Fruit fly (Drosophila melanogaster) whole organism, embryonic: ENCODE results near the gene Pex7.
A peak's percentile ranks its signal among the peaks of the same experiment; 100 is the strongest.

Experiments used
- Atf6 ChIP-seq: fragments of 200-800 bp; sonication (Bioruptor generic); IDR thresholded peaks from 2 replicates; pipeline ENCODE4 v1.3.6; 2022; ENCODE audit warnings: missing biosample characterization, missing genetic modification characterization
- Blimp-1 ChIP-seq: fragments of 200-800 bp; sonication (Bioruptor generic); optimal IDR thresholded peaks from 3 replicates; lab custom pipeline; 2018; ENCODE audit warnings: missing biosample characterization, missing genetic modification characterization, mild to moderate bottlenecking, moderate library complexity, missing genetic modification reagents
- C15 ChIP-seq: fragments of 200-800 bp; sonication (Bioruptor generic); IDR thresholded peaks from 3 replicates; pipeline ENCODE4 v1.3.6; 2022; ENCODE audit warnings: missing biosample characterization, missing genetic modification characterization
- CG11398 ChIP-seq: fragments of 200-800 bp; sonication (Bioruptor generic); optimal IDR thresholded peaks from 2 replicates; lab custom pipeline; 2016; ENCODE audit warnings: missing biosample characterization, missing genetic modification characterization
- CG11456 ChIP-seq: fragments of 200-800 bp; sonication (Bioruptor generic); IDR thresholded peaks from 3 replicates; pipeline ENCODE4 v1.3.6; 2022; ENCODE audit warnings: missing biosample characterization, missing genetic modification characterization
- CG12219 ChIP-seq: fragments of 200-800 bp; sonication (Bioruptor generic); optimal IDR thresholded peaks from 3 replicates; lab custom pipeline; 2018; ENCODE audit warnings: missing biosample characterization, mild to moderate bottlenecking, missing genetic modification characterization
- CG12236 ChIP-seq: fragments of 200-800 bp; sonication (Bioruptor generic); optimal IDR thresholded peaks from 2 replicates; lab custom pipeline; 2016; ENCODE audit warnings: missing biosample characterization, missing genetic modification characterization
- CG13775 ChIP-seq: fragments of 200-800 bp; sonication (Bioruptor generic); optimal IDR thresholded peaks from 3 replicates; lab custom pipeline; 2017; ENCODE audit warnings: missing biosample characterization, mild to moderate bottlenecking, missing genetic modification characterization
- CG14667 ChIP-seq: fragments of 200-800 bp; sonication (Bioruptor generic); IDR thresholded peaks from 2 replicates; pipeline ENCODE4 v1.3.6; 2022; ENCODE audit warnings: missing biosample characterization, missing genetic modification characterization
- CG18011 ChIP-seq: fragments of 200-800 bp; sonication (Bioruptor generic); optimal IDR thresholded peaks from 2 replicates; lab custom pipeline; 2017; ENCODE audit warnings: missing biosample characterization, missing genetic modification characterization, mild to moderate bottlenecking, moderate library complexity, missing genotype
- CG32767 ChIP-seq: fragments of 200-800 bp; sonication (Bioruptor generic); IDR thresholded peaks from 2 replicates; pipeline ENCODE4 v1.3.6; 2022; ENCODE audit warnings: missing biosample characterization, missing genetic modification characterization
- CG33557 ChIP-seq: fragments of 200-800 bp; sonication (Bioruptor generic); optimal IDR thresholded peaks from 2 replicates; lab custom pipeline; 2019; ENCODE audit warnings: missing biosample characterization, mild to moderate bottlenecking, missing genetic modification characterization, moderate library complexity
- CG6813 ChIP-seq: fragments of 200-800 bp; sonication (Bioruptor generic); optimal IDR thresholded peaks from 2 replicates; lab custom pipeline; 2017; ENCODE audit warnings: missing biosample characterization, missing genetic modification characterization, mild to moderate bottlenecking, moderate library complexity, missing genetic modification reagents
- CG7357 ChIP-seq: fragments of 200-800 bp; sonication (Bioruptor generic); IDR thresholded peaks from 3 replicates; pipeline ENCODE4 v1.3.6; 2022; ENCODE audit warnings: missing biosample characterization, missing genetic modification characterization
- CG7556 ChIP-seq: fragments of 200-800 bp; sonication (Bioruptor generic); optimal IDR thresholded peaks from 2 replicates; lab custom pipeline; 2017; ENCODE audit warnings: missing biosample characterization, mild to moderate bottlenecking, missing genetic modification characterization
- CG8281 ChIP-seq: fragments of 200-800 bp; sonication (Bioruptor generic); optimal IDR thresholded peaks from 2 replicates; lab custom pipeline; 2018; ENCODE audit warnings: missing biosample characterization, mild to moderate bottlenecking, missing genetic modification characterization, moderate library complexity
- CkIIα-i1 ChIP-seq: fragments of 200-800 bp; sonication (Bioruptor generic); IDR thresholded peaks from 2 replicates; pipeline ENCODE4 v1.3.6; 2022; ENCODE audit warnings: missing biosample characterization, missing genetic modification characterization
- CoRest ChIP-seq: fragments of 200-800 bp; sonication (Bioruptor generic); optimal IDR thresholded peaks from 3 replicates; lab custom pipeline; 2018; ENCODE audit warnings: missing biosample characterization, mild to moderate bottlenecking, missing genetic modification characterization, moderate library complexity
- Dref ChIP-seq: fragments of 200-800 bp; sonication (Bioruptor generic); IDR thresholded peaks from 2 replicates; pipeline ENCODE4 v1.3.6; 2022; ENCODE audit warnings: missing biosample characterization, missing genetic modification characterization
- E2f1 ChIP-seq: fragments of 200-800 bp; sonication (Bioruptor generic); IDR thresholded peaks from 2 replicates; pipeline ENCODE4 v1.3.6; 2022; ENCODE audit warnings: missing biosample characterization, missing genetic modification characterization
- GATAe ChIP-seq: fragments of 200-800 bp; sonication (Bioruptor generic); conservative IDR thresholded peaks from 2 replicates; pipeline ENCODE4 v1.3.6; 2022; ENCODE audit warnings: missing biosample characterization, missing genetic modification characterization
- Hr51 ChIP-seq, 2 experiments: fragments of 200-800 bp; sonication (Bioruptor generic); optimal IDR thresholded peaks; 2 replicates in 1 of 2; 3 replicates in 1 of 2; lab custom pipeline; 2016 to 2018; ENCODE audit warnings: missing biosample characterization in 2 of 2, missing genetic modification characterization in 2 of 2, mild to moderate bottlenecking in 1 of 2, moderate library complexity in 1 of 2
- Hr78 ChIP-seq, 2 experiments: fragments of 200-800 bp in 1 of 2; fragments of >200 bp in 1 of 2; sonication (Bioruptor generic) in 1 of 2; optimal IDR thresholded peaks; 2 replicates each; lab custom pipeline; 2017 to 2019; ENCODE audit warnings: missing biosample characterization in 2 of 2, missing genetic modification characterization in 2 of 2, mild to moderate bottlenecking in 1 of 2, moderate library complexity in 1 of 2
- Jarid2 ChIP-seq: fragments of 200-800 bp; sonication (Bioruptor generic); optimal IDR thresholded peaks from 3 replicates; lab custom pipeline; 2017; ENCODE audit warnings: mild to moderate bottlenecking, missing biosample characterization, missing genetic modification reagents, missing genetic modification characterization
- Lpt ChIP-seq: fragments of >200 bp; optimal IDR thresholded peaks from 2 replicates; lab custom pipeline; 2018; ENCODE audit warnings: missing biosample characterization, missing genetic modification characterization
- MBD-R2 ChIP-seq: fragments of 200-800 bp; sonication (Bioruptor generic); IDR thresholded peaks from 2 replicates; pipeline ENCODE4 v1.3.6; 2022; ENCODE audit warnings: missing biosample characterization, missing genetic modification characterization
- Med ChIP-seq: fragments of 200-800 bp; sonication (Bioruptor generic); peaks from one replicate; lab custom pipeline; 2016; ENCODE audit warnings: missing biosample characterization, missing genetic modification characterization, mild to moderate bottlenecking, inconsistent platforms, moderate library complexity
- Nf-YA ChIP-seq: fragments of 200-800 bp; sonication (Bioruptor generic); IDR thresholded peaks from 2 replicates; pipeline ENCODE4 v1.3.6; 2022; ENCODE audit warnings: missing biosample characterization, missing genetic modification characterization
- Nf-YB ChIP-seq: fragments of 200-800 bp; sonication (Bioruptor generic); optimal IDR thresholded peaks from 3 replicates; lab custom pipeline; 2019; ENCODE audit warnings: missing biosample characterization, mild to moderate bottlenecking, missing genetic modification characterization, moderate library complexity
- Nf-YC ChIP-seq: fragments of 200-800 bp; optimal IDR thresholded peaks from 3 replicates; lab custom pipeline; 2019; ENCODE audit warnings: missing biosample characterization, mild to moderate bottlenecking, missing genetic modification characterization, moderate library complexity
- Pdp1 ChIP-seq, 2 experiments: fragments of 200-800 bp; sonication (Bioruptor generic); optimal IDR thresholded peaks; 3 replicates each; lab custom pipeline; 2016; ENCODE audit warnings: missing biosample characterization in 2 of 2, missing genetic modification characterization in 2 of 2, mild to moderate bottlenecking in 1 of 2, moderate library complexity in 1 of 2
- Sox100B ChIP-seq: fragments of 200-800 bp; sonication (Bioruptor generic); optimal IDR thresholded peaks from 3 replicates; lab custom pipeline; 2018; ENCODE audit warnings: missing biosample characterization, mild to moderate bottlenecking, missing genetic modification characterization
- bowl ChIP-seq: fragments of 200-800 bp; sonication (Bioruptor generic); IDR thresholded peaks from 2 replicates; pipeline ENCODE4 v1.3.6; 2022; ENCODE audit warnings: missing biosample characterization, missing genetic modification characterization
- corto ChIP-seq: fragments of 200-800 bp; sonication (Bioruptor generic); optimal IDR thresholded peaks from 2 replicates; lab custom pipeline; 2016; ENCODE audit warnings: missing biosample characterization, mild to moderate bottlenecking, missing genetic modification characterization, moderate library complexity
- croc ChIP-seq: fragments of 200-800 bp; sonication (Bioruptor generic); conservative IDR thresholded peaks from 3 replicates; pipeline ENCODE4 v1.3.6; 2022; ENCODE audit warnings: missing biosample characterization, missing genetic modification characterization
- da ChIP-seq: fragments of 200-800 bp; sonication (Bioruptor generic); optimal IDR thresholded peaks from 2 replicates; lab custom pipeline; 2016; ENCODE audit warnings: missing biosample characterization, missing genetic modification characterization
- dan ChIP-seq: fragments of 200-800 bp; sonication (Bioruptor generic); IDR thresholded peaks from 2 replicates; pipeline ENCODE4 v1.3.6; 2022; ENCODE audit warnings: missing biosample characterization, missing genetic modification characterization
- disco-r ChIP-seq: fragments of 200-800 bp; sonication (Bioruptor generic); optimal IDR thresholded peaks from 2 replicates; lab custom pipeline; 2016; ENCODE audit warnings: missing biosample characterization, missing genetic modification characterization
- gce ChIP-seq: fragments of 200-800 bp; sonication (Bioruptor generic); IDR thresholded peaks from 3 replicates; pipeline ENCODE4 v1.3.6; 2022; ENCODE audit warnings: missing biosample characterization, missing genetic modification characterization
- gro ChIP-seq: fragments of 200-800 bp; sonication (Bioruptor generic); optimal IDR thresholded peaks from 2 replicates; lab custom pipeline; 2016; ENCODE audit warnings: missing biosample characterization, missing genetic modification characterization
- ham ChIP-seq: fragments of 200-800 bp; sonication (Bioruptor generic); IDR thresholded peaks from 2 replicates; pipeline ENCODE4 v1.3.6; 2022; ENCODE audit warnings: missing biosample characterization, missing genetic modification characterization
- maf-S ChIP-seq: fragments of 200-800 bp; sonication (Bioruptor generic); optimal IDR thresholded peaks from 2 replicates; lab custom pipeline; 2016; ENCODE audit warnings: missing biosample characterization, missing genetic modification characterization
- pita ChIP-seq: fragments of 200-800 bp; sonication (Bioruptor generic); optimal IDR thresholded peaks from 2 replicates; lab custom pipeline; 2017; ENCODE audit warnings: missing biosample characterization, mild to moderate bottlenecking, missing genetic modification characterization
- sens-2 ChIP-seq: fragments of 200-800 bp; sonication (Bioruptor generic); IDR thresholded peaks from 2 replicates; pipeline ENCODE4 v1.3.6; 2022; ENCODE audit warnings: missing biosample characterization, missing genetic modification characterization
- sisA ChIP-seq: fragments of 200-800 bp; sonication (Bioruptor generic); IDR thresholded peaks from 2 replicates; pipeline ENCODE4 v1.3.6; 2022; ENCODE audit warnings: missing biosample characterization, missing genetic modification characterization
- tin ChIP-seq: fragments of 200-800 bp; sonication (Bioruptor generic); optimal IDR thresholded peaks from 3 replicates; lab custom pipeline; 2016; ENCODE audit warnings: missing biosample characterization, missing genetic modification characterization
- tup ChIP-seq: fragments of 200-800 bp; sonication (Bioruptor generic); optimal IDR thresholded peaks from 2 replicates; lab custom pipeline; 2016; ENCODE audit warnings: missing biosample characterization, mild to moderate bottlenecking, missing genetic modification characterization, moderate library complexity
- usp ChIP-seq: fragments of >200 bp; optimal IDR thresholded peaks from 2 replicates; lab custom pipeline; 2017; ENCODE audit warnings: missing biosample characterization, missing genetic modification characterization
- zen2 ChIP-seq: fragments of 200-800 bp; sonication (Bioruptor generic); IDR thresholded peaks from 3 replicates; pipeline ENCODE4 v1.3.6; 2022; ENCODE audit warnings: missing biosample characterization, missing genetic modification characterization; ENCODE audit not compliant: partially characterized antibody

Gene Pex7

dm6 chr3L:8697862-8698261 is 50.9 kb downstream of the Pex7 start (continued):
- TF ChIP-seq CG13775 (GFP tag; lab: Kevin White, UChicago) (no peak), sisA (GFP tag; lab: Robert Waterston, UW) (no peak), E2f1 (GFP tag; lab: Robert Waterston, UW) (no peak), CG18011 (GFP tag; lab: Kevin White, UChicago) (no peak), CG11456 (GFP tag; lab: Robert Waterston, UW) (peak; percentile 68; the same call in 2 of the 3 replicates), GATAe (no peak), Atf6 (GFP tag; lab: Robert Waterston, UW) (no peak), Nf-YB (no peak), zen2 (GFP tag; lab: Robert Waterston, UW) (0 out of 3 replicates have a peak, but pooled peaks have one; percentile 33), gce (no peak), Blimp-1 (GFP tag; lab: Kevin White, UChicago) (no peak)

dm6 chr3L:8698493-8699166 is 51.7 kb downstream of the Pex7 start:
- no peak for TF ChIP-seq bowl (GFP tag; lab: Robert Waterston, UW)
- no peak for TF ChIP-seq croc (GFP tag; lab: Robert Waterston, UW)
- TF ChIP-seq dan (GFP tag; lab: Robert Waterston, UW) = no peak
- TF ChIP-seq usp = no peak
- TF ChIP-seq Dref (GFP tag; lab: Robert Waterston, UW) = no peak
- TF ChIP-seq corto (GFP tag; lab: Kevin White, UChicago) = no peak
- no peak for TF ChIP-seq da
- peak; percentile 27 for TF ChIP-seq Nf-YC
- peak; percentile 60 for TF ChIP-seq gro (GFP tag; lab: Kevin White, UChicago)
- no peak for TF ChIP-seq Lpt
- TF ChIP-seq Hr78 (GFP tag; optimal IDR thresholded peaks at IDR 0.05; lab: Kevin White, UChicago) = peak in 1 of 2 experiments; percentile 96
- peak; percentile 66 for TF ChIP-seq Med (GFP tag; lab: Kevin White, UChicago)
- no peak for TF ChIP-seq CG12236 (GFP tag; lab: Kevin White, UChicago)
- no peak for TF ChIP-seq Sox100B (GFP tag; lab: Kevin White, UChicago)
- no peak for TF ChIP-seq maf-S (GFP tag; lab: Kevin White, UChicago)
- TF ChIP-seq CG32767 (GFP tag; lab: Robert Waterston, UW) = no peak
- TF ChIP-seq CG11398 (GFP tag; lab: Kevin White, UChicago) = no peak
- no peak for TF ChIP-seq CG7357 (GFP tag; lab: Robert Waterston, UW)
- no peak for TF ChIP-seq CG33557 (GFP tag; lab: Kevin White, UChicago)
- TF ChIP-seq ham = 0 out of 2 replicates have a peak, but pooled peaks have one; percentile 32
- no peak for TF ChIP-seq CG12219 (GFP tag; lab: Kevin White, UChicago)
- no peak for TF ChIP-seq pita (GFP tag; lab: Kevin White, UChicago)
- no peak for TF ChIP-seq CG7556 (GFP tag; lab: Kevin White, UChicago)
- no peak for TF ChIP-seq MBD-R2
- TF ChIP-seq sens-2 (GFP tag; lab: Robert Waterston, UW) = no peak
- no peak for TF ChIP-seq zen2 (GFP tag; lab: Robert Waterston, UW)
- TF ChIP-seq CoRest (tag; lab: Kevin White, UChicago) = no peak
- peak; percentile 40 for TF ChIP-seq CG6813
- no peak for TF ChIP-seq disco-r (GFP tag; lab: Kevin White, UChicago)
- TF ChIP-seq tup = no peak
- TF ChIP-seq CG8281 (tag; lab: Kevin White, UChicago) = no peak
- no peak for TF ChIP-seq CG14667 (GFP tag; lab: Robert Waterston, UW)
- TF ChIP-seq Nf-YA (GFP tag; lab: Robert Waterston, UW) = no peak
- TF ChIP-seq Pdp1 (GFP tag; optimal IDR thresholded peaks at IDR 0.05; lab: Kevin White, UChicago) = peak in 1 of 2 experiments; percentile 13
- no peak for TF ChIP-seq tin (GFP tag; lab: Kevin White, UChicago)
- TF ChIP-seq CkIIα-i1 (GFP tag; lab: Robert Waterston, UW) = no peak
- no peak for TF ChIP-seq Hr51 (GFP tag; optimal IDR thresholded peaks at IDR 0.05; lab: Kevin White, UChicago)
- no peak for TF ChIP-seq Jarid2
- TF ChIP-seq C15 (GFP tag; lab: Robert Waterston, UW) = no peak
